Worm (Caenorhabditis elegans): ENCODE measurements around the gene mnk-1.
A peak's percentile ranks its signal among the peaks of the same experiment; 100 is the strongest.

Gene mnk-1

DNA sequence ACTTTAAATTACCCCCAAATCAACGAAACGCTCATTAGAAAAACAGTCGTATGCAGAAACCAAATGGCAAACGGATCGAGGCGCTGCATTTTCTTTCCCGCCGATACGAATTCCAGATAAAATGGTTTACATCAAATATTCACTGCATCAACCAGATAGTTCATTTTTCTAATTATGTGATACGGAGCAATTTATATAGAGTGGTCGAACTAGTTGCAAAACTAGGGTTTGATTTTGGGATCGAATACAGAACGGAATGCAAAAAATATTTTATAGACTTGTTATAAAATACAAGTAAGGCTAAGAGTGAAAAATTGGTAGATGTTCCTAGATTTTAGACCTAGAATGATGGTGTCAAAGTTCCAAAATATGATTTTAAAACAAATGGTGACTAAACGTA lies 35.0 kb downstream of the mnk-1 start:
- TF ChIP-seq nhr-84 (tag; optimal IDR thresholded peaks at IDR 0.05) (no peak), efl-1 (optimal IDR thresholded peaks at IDR 0.05) (no peak), efl-1 (GFP tag; optimal IDR thresholded peaks at IDR 0.05 in 1 of 2) (peak in 1 of 2 experiments; percentile 63), isw-1 (GFP tag; IDR thresholded peaks at IDR 0.05) (no peak), ama-1 (optimal IDR thresholded peaks at IDR 0.05) (no peak), vab-15 (tag; optimal IDR thresholded peaks at IDR 0.05) (no peak)

DNA sequence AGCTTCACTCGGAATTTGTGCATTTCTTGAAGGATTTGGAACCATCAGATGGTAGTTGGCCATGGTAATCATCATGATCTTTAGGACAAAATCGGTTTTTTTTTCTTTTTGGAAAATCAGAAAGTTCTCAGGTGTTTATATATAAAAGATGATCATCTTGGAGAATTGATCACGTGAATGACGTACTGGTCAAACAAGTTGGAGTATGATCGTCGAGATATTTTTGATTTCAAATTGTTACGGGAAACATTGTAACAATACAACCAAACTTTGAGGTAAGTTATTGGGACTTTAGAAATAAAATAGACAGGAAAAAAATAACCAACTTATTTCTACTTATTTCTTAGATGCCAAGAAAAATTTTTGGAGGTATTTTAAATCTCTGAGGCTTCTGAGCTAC lies 35.8 kb downstream of the mnk-1 start, which contains the start of gene F59B10.4:
Gene F59B10.4 (minus strand): TSS at position 101 of the 400 bp plus-strand sequence.
- TF ChIP-seq ama-1 (optimal IDR thresholded peaks at IDR 0.05) (no peak), lin-39 (tag; optimal IDR thresholded peaks at IDR 0.05) (no peak), nhr-19 (GFP tag; conservative IDR thresholded peaks at IDR 0.05) (no peak), nhr-12 (tag; optimal IDR thresholded peaks at IDR 0.05) (no peak), tbx-2 (tag; optimal IDR thresholded peaks at IDR 0.05) (no peak), Y116A8C.19 (tag; optimal IDR thresholded peaks at IDR 0.05; ENCODE audit: borderline replicate concordance) (no peak), irx-1 (tag; optimal IDR thresholded peaks at IDR 0.05) (no peak), blmp-1 (tag; optimal IDR thresholded peaks at IDR 0.05) (peak; percentile 16), ceh-90 (tag; optimal IDR thresholded peaks at IDR 0.05) (no peak), nhr-71 (tag; optimal IDR thresholded peaks at IDR 0.05) (peak; percentile 7), swsn-7 (tag; optimal IDR thresholded peaks at IDR 0.05) (no peak), zip-4 (GFP tag; optimal IDR thresholded peaks at IDR 0.05) (no peak), nhr-84 (tag; optimal IDR thresholded peaks at IDR 0.05) (no peak), elt-2 (tag; optimal IDR thresholded peaks at IDR 0.05) (no peak), aha-1 (tag; optimal IDR thresholded peaks at IDR 0.05) (no peak), ets-5 (GFP tag; IDR thresholded peaks at IDR 0.05) (no peak), lir-3 (tag; optimal IDR thresholded peaks at IDR 0.05; ENCODE audit: poor library complexity) (no peak), lin-35 (GFP tag; optimal IDR thresholded peaks at IDR 0.05) (no peak), nhr-85 (tag) (peak; percentile 84), snu-23 (GFP tag; optimal IDR thresholded peaks at IDR 0.05) (peak; percentile 2), ceh-88 (GFP tag; IDR thresholded peaks at IDR 0.05) (no peak), nhr-90 (tag; optimal IDR thresholded peaks at IDR 0.05; ENCODE audit: poor library complexity) (no peak), ceh-63 (GFP tag; optimal IDR thresholded peaks at IDR 0.05) (no peak), nhr-20 (tag; optimal IDR thresholded peaks at IDR 0.05) (peak; percentile 8), elt-3 (tag; optimal IDR thresholded peaks at IDR 0.05) (peak in 1 of 6 experiments; percentile 8), nhr-237 (tag; optimal IDR thresholded peaks at IDR 0.05) (no peak), alr-1 (tag; optimal IDR thresholded peaks at IDR 0.05; ENCODE audit: borderline replicate concordance) (no peak), fos-1 (tag; optimal IDR thresholded peaks at IDR 0.05) (no peak), ztf-11 (tag; optimal IDR thresholded peaks at IDR 0.05) (no peak), dsc-1 (tag; optimal IDR thresholded peaks at IDR 0.05) (no peak), ceh-8 (GFP tag; optimal IDR thresholded peaks at IDR 0.05) (no peak), lin-14 (GFP tag; optimal IDR thresholded peaks at IDR 0.05) (peak; percentile 15), mep-1 (tag; optimal IDR thresholded peaks at IDR 0.05) (no peak), vab-15 (tag; optimal IDR thresholded peaks at IDR 0.05) (no peak), zag-1 (tag; optimal IDR thresholded peaks at IDR 0.05) (no peak), nhr-76 (tag; optimal IDR thresholded peaks at IDR 0.05) (no peak), tlp-1 (tag; optimal IDR thresholded peaks at IDR 0.05) (no peak)

DNA sequence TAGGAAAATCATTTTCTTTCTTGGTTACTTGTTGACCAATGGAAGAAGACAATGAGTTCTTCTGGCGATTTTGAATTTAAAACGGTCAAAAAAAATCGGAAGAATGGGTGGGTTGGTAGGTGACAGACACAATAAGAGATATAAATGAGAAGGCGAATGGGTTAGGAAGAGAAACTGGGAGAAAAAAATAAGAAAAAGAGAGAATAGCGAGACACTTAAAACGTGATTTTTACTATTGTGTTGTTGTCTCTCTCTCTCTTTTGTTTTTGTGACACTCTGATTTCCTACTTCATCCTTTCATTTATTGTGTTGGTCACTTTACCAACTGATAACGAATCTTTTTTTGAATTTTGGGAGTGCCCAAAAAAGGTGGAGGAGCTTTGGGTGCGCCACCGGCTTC lies 38.5 kb downstream of the mnk-1 start:
- TF ChIP-seq nhr-71 (tag; optimal IDR thresholded peaks at IDR 0.05) (peak; percentile 25), elt-3 (tag; optimal IDR thresholded peaks at IDR 0.05) (peak in 2 of 6 experiments; percentile 4 to 8), blmp-1 (tag; optimal IDR thresholded peaks at IDR 0.05) (peak; percentile 74), lsy-2 (tag; optimal IDR thresholded peaks at IDR 0.05) (peak in 1 of 2 experiments; percentile 25), nhr-11 (tag; optimal IDR thresholded peaks at IDR 0.05) (no peak), ceh-90 (tag; optimal IDR thresholded peaks at IDR 0.05) (no peak), nhr-76 (tag; optimal IDR thresholded peaks at IDR 0.05) (no peak), unc-62 (GFP tag; optimal IDR thresholded peaks at IDR 0.05) (no peak), snu-23 (GFP tag; optimal IDR thresholded peaks at IDR 0.05) (peak; percentile 49), fkh-4 (tag; optimal IDR thresholded peaks at IDR 0.05; ENCODE audit: borderline replicate concordance) (no peak), alr-1 (tag; optimal IDR thresholded peaks at IDR 0.05; ENCODE audit: borderline replicate concordance) (no peak), ceh-82 (tag; optimal IDR thresholded peaks at IDR 0.05) (no peak), irx-1 (tag; optimal IDR thresholded peaks at IDR 0.05) (no peak), lin-14 (GFP tag; optimal IDR thresholded peaks at IDR 0.05) (peak; percentile 71), pqm-1 (tag; optimal IDR thresholded peaks at IDR 0.05) (no peak), egl-13 (tag; optimal IDR thresholded peaks at IDR 0.05) (no peak), nhr-85 (tag) (peak; percentile 63), C16A3.4 (tag; optimal IDR thresholded peaks at IDR 0.05) (peak; percentile 14), aha-1 (tag; optimal IDR thresholded peaks at IDR 0.05) (no peak), fkh-10 (GFP tag; optimal IDR thresholded peaks at IDR 0.05) (no peak), tlp-1 (tag; optimal IDR thresholded peaks at IDR 0.05) (no peak), lin-35 (GFP tag; optimal IDR thresholded peaks at IDR 0.05) (peak in 1 of 2 experiments; percentile 24), unc-98 (GFP tag; IDR thresholded peaks at IDR 0.05) (no peak), nhr-20 (tag; optimal IDR thresholded peaks at IDR 0.05) (peak; percentile 48)
